Worm (Caenorhabditis elegans): ENCODE data around the gene C50F4.8.
A peak's percentile ranks its signal among the peaks of the same experiment; 100 is the strongest.

Gene C50F4.8

ce11 chrV:9524099-9524498 lies 5.4 kb upstream of the C50F4.8 start, which contains the start of gene C50F4.9:
Gene C50F4.9 (minus strand): TSS chrV:9524199.
- no peak for TF ChIP-seq lir-3 (tag; optimal IDR thresholded peaks at IDR 0.05)
- TF ChIP-seq nhr-102 (tag; optimal IDR thresholded peaks at IDR 0.05) = no peak
- TF ChIP-seq hmg-1.1 (GFP tag; IDR thresholded peaks at IDR 0.05) = no peak
- no peak for TF ChIP-seq hlh-30 (tag; optimal IDR thresholded peaks at IDR 0.05; ENCODE audit: insufficient read depth)
- no peak for TF ChIP-seq zag-1 (tag; optimal IDR thresholded peaks at IDR 0.05)
- TF ChIP-seq zip-2 (tag; optimal IDR thresholded peaks at IDR 0.05) = no peak
- TF ChIP-seq hlh-11 (tag; optimal IDR thresholded peaks at IDR 0.05) = no peak
- TF ChIP-seq daf-12 (tag; optimal IDR thresholded peaks at IDR 0.05) = no peak

- TF ChIP-seq aha-1 (tag) (peak; percentile 46), zfp-2 (tag; optimal IDR thresholded peaks at IDR 0.05) (no peak), unc-62 (GFP tag; optimal IDR thresholded peaks at IDR 0.05 in 1 of 2) (peak in 1 of 2 experiments; percentile 62), unc-62 (tag; optimal IDR thresholded peaks at IDR 0.05) (no peak), mdt-29 (GFP tag; IDR thresholded peaks at IDR 0.05) (no peak), nhr-42 (GFP tag; IDR thresholded peaks at IDR 0.05) (no peak), lin-38 (GFP tag; IDR thresholded peaks at IDR 0.05) (no peak)
Observed at ce11 chrV:9521697-9522096, 3.0 kb upstream of the C50F4.8 start.

ce11 chrV:9516280-9516679 lies 2.4 kb downstream of the C50F4.8 start:
- TF ChIP-seq hlh-30 (tag; optimal IDR thresholded peaks at IDR 0.05; ENCODE audit: insufficient read depth) (peak; percentile 83), ces-1 (GFP tag; optimal IDR thresholded peaks at IDR 0.05) (no peak), ZK337.2 (GFP tag; IDR thresholded peaks at IDR 0.05) (no peak), R02D3.7 (tag; optimal IDR thresholded peaks at IDR 0.05) (no peak), F26F4.8 (GFP tag; conservative IDR thresholded peaks at IDR 0.05) (no peak), lsy-2 (tag; optimal IDR thresholded peaks at IDR 0.05) (peak in 1 of 2 experiments; percentile 52), D1046.2 (GFP tag; IDR thresholded peaks at IDR 0.05) (no peak), dmd-6 (GFP tag; IDR thresholded peaks at IDR 0.05) (peak; percentile 84), hlh-11 (tag; optimal IDR thresholded peaks at IDR 0.05) (peak; percentile 64), T20F7.1 (GFP tag; optimal IDR thresholded peaks at IDR 0.05) (peak; percentile 3), nhr-6 (tag; optimal IDR thresholded peaks at IDR 0.05) (peak; percentile 46), nhr-48 (tag; optimal IDR thresholded peaks at IDR 0.05) (peak; percentile 49), mes-2 (tag; optimal IDR thresholded peaks at IDR 0.05; ENCODE audit: poor library complexity, severe bottlenecking) (no peak), egl-43 (GFP tag; IDR thresholded peaks at IDR 0.05) (no peak), dve-1 (tag; optimal IDR thresholded peaks at IDR 0.05; ENCODE audit: insufficient read depth) (peak; percentile 82), hmg-1.1 (GFP tag; IDR thresholded peaks at IDR 0.05) (no peak), nhr-77 (tag; optimal IDR thresholded peaks at IDR 0.05) (peak; percentile 34), nhr-237 (tag; optimal IDR thresholded peaks at IDR 0.05) (no peak), set-16 (GFP tag; IDR thresholded peaks at IDR 0.05) (no peak), dpl-1 (GFP tag; optimal IDR thresholded peaks at IDR 0.05) (no peak), mep-1 (tag; optimal IDR thresholded peaks at IDR 0.05) (peak; percentile 42), unc-62 (GFP tag; optimal IDR thresholded peaks at IDR 0.05 in 1 of 2) (peak in 1 of 2 experiments; percentile 99), unc-62 (tag; optimal IDR thresholded peaks at IDR 0.05) (no peak), mdl-1 (tag; optimal IDR thresholded peaks at IDR 0.05) (peak in 1 of 2 experiments; percentile 65), mxl-3 (GFP tag; optimal IDR thresholded peaks at IDR 0.05) (peak; percentile 69), ceh-20 (GFP tag; IDR thresholded peaks at IDR 0.05) (peak; percentile 69; the same call in 1 of the 2 replicates), nhr-25 (tag; optimal IDR thresholded peaks at IDR 0.05; ENCODE audit: borderline replicate concordance, insufficient read depth) (peak; percentile 46), nhr-76 (tag; optimal IDR thresholded peaks at IDR 0.05) (peak; percentile 12), nhr-42 (GFP tag; IDR thresholded peaks at IDR 0.05) (no peak), nhr-28 (tag; optimal IDR thresholded peaks at IDR 0.05) (peak; percentile 97), lin-1 (GFP tag; IDR thresholded peaks at IDR 0.05) (no peak)

Data from whole organism, L4 larva.